Worm (Caenorhabditis elegans): ENCODE data around the gene ctsa-3.2.

Gene ctsa-3.2

ce11 chrII:9891823-9892222, 16.8 kb downstream of the ctsa-3.2 start (continued):
- no peak for TF ChIP-seq C17E4.6 (GFP tag; IDR thresholded peaks at IDR 0.05)
- no peak for TF ChIP-seq D2030.7 (GFP tag; IDR thresholded peaks at IDR 0.05)
- no peak for TF ChIP-seq ceh-100 (GFP tag; IDR thresholded peaks at IDR 0.05)
- TF ChIP-seq nhr-90 (tag; optimal IDR thresholded peaks at IDR 0.05): peak; percentile 6
- peak; percentile 34 for TF ChIP-seq unc-62 (GFP tag; optimal IDR thresholded peaks at IDR 0.05)
- no peak for TF ChIP-seq chd-7 (tag; optimal IDR thresholded peaks at IDR 0.05)
- TF ChIP-seq let-607 (tag; optimal IDR thresholded peaks at IDR 0.05): peak; percentile 96 to 97
- no peak for TF ChIP-seq F52B5.7 (tag; optimal IDR thresholded peaks at IDR 0.05)
- no peak for TF ChIP-seq hlh-26 (GFP tag; conservative IDR thresholded peaks at IDR 0.05)
- no peak for TF ChIP-seq T26A5.8 (tag; optimal IDR thresholded peaks at IDR 0.05)
- no peak for TF ChIP-seq ceh-40 (GFP tag; IDR thresholded peaks at IDR 0.05)
- no peak for TF ChIP-seq dpff-1 (tag; optimal IDR thresholded peaks at IDR 0.05)
- no peak for TF ChIP-seq nfya-1 (tag; optimal IDR thresholded peaks at IDR 0.05; ENCODE audit: borderline replicate concordance, insufficient read depth)
- no peak for TF ChIP-seq ceh-79 (tag; optimal IDR thresholded peaks at IDR 0.05)

ce11 chrII:9892409-9892808, 17.4 kb downstream of the ctsa-3.2 start, which contains the start of gene C08H9.16:
TSS of gene C08H9.16 (plus strand) at chrII:9892778.
- TF ChIP-seq rpc-1 (optimal IDR thresholded peaks at IDR 0.05): no peak
- no peak for TF ChIP-seq rpc-1 (tag; optimal IDR thresholded peaks at IDR 0.05)
- TF ChIP-seq F23B12.7 (tag; optimal IDR thresholded peaks at IDR 0.05; ENCODE audit: insufficient read depth): no peak
- no peak for TF ChIP-seq him-1 (tag; optimal IDR thresholded peaks at IDR 0.05)
- TF ChIP-seq lin-54 (GFP tag; optimal IDR thresholded peaks at IDR 0.05): peak; percentile 48
- TF ChIP-seq snpc-1.3 (tag; optimal IDR thresholded peaks at IDR 0.05; ENCODE audit: insufficient read depth): peak; percentile 45
- TF ChIP-seq snpc-3.4 (tag; optimal IDR thresholded peaks at IDR 0.05): peak; percentile 7
- peak; percentile 88 for TF ChIP-seq lsl-1 (GFP tag; optimal IDR thresholded peaks at IDR 0.05)
- peak; percentile 8 for TF ChIP-seq xnd-1 (tag; optimal IDR thresholded peaks at IDR 0.05)
- TF ChIP-seq bed-2 (GFP tag; IDR thresholded peaks at IDR 0.05): no peak
- peak; percentile 78 for TF ChIP-seq F33H1.4 (GFP tag; IDR thresholded peaks at IDR 0.05)
- TF ChIP-seq pha-4 (tag; optimal IDR thresholded peaks at IDR 0.05): peak; percentile 13
- TF ChIP-seq egl-44 (GFP tag; IDR thresholded peaks at IDR 0.05): no peak
- peak; percentile 58; the same call in 1 of the 2 replicates for TF ChIP-seq madf-6 (GFP tag; IDR thresholded peaks at IDR 0.05)
- TF ChIP-seq let-607 (tag; optimal IDR thresholded peaks at IDR 0.05): peak; percentile 89 to 94
- peak; percentile 26 for TF ChIP-seq attf-5 (GFP tag; optimal IDR thresholded peaks at IDR 0.05)
- TF ChIP-seq tbp1 (GFP tag; optimal IDR thresholded peaks at IDR 0.05): peak; percentile 13
- peak; percentile 41; the same call in 1 of the 2 replicates for TF ChIP-seq hmg-1.2 (GFP tag; IDR thresholded peaks at IDR 0.05)
- peak; percentile 69; the same call in 1 of the 2 replicates for TF ChIP-seq nfyb-1 (GFP tag; IDR thresholded peaks at IDR 0.05)
- peak in 1 of 3 experiments; percentile 40 for TF ChIP-seq lin-35 (GFP tag; optimal IDR thresholded peaks at IDR 0.05)
- peak; percentile 20 for TF ChIP-seq efl-1 (GFP tag; optimal IDR thresholded peaks at IDR 0.05)

- TF ChIP-seq F52B5.7 (tag; optimal IDR thresholded peaks at IDR 0.05): no peak
- no peak for TF ChIP-seq F37B4.10 (GFP tag; IDR thresholded peaks at IDR 0.05)
- no peak for TF ChIP-seq mes-4 (tag; optimal IDR thresholded peaks at IDR 0.05)
- no peak for TF ChIP-seq lir-1 (GFP tag; conservative IDR thresholded peaks at IDR 0.05)
- no peak for TF ChIP-seq aptf-2 (GFP tag; conservative IDR thresholded peaks at IDR 0.05)
- no peak for TF ChIP-seq nhr-27 (tag; optimal IDR thresholded peaks at IDR 0.05)
- TF ChIP-seq ztf-18 (tag; optimal IDR thresholded peaks at IDR 0.05): no peak
- TF ChIP-seq atf-7 (tag; optimal IDR thresholded peaks at IDR 0.05): no peak
- TF ChIP-seq snpc-1.1 (tag; optimal IDR thresholded peaks at IDR 0.05; ENCODE audit: insufficient read depth): no peak
- no peak for TF ChIP-seq Y79H2A.3 (GFP tag; conservative IDR thresholded peaks at IDR 0.05)
- no peak for TF ChIP-seq cebp-1 (GFP tag; IDR thresholded peaks at IDR 0.05)
- TF ChIP-seq cebp-1 (tag; optimal IDR thresholded peaks at IDR 0.05): no peak
- TF ChIP-seq ama-1 (optimal IDR thresholded peaks at IDR 0.05): no peak
- TF ChIP-seq ama-1 (GFP tag; optimal IDR thresholded peaks at IDR 0.05): no peak
- no peak for TF ChIP-seq nhr-120 (GFP tag; IDR thresholded peaks at IDR 0.05)
- no peak for TF ChIP-seq Y67H2A.10 (GFP tag; conservative IDR thresholded peaks at IDR 0.05)
Measured at ce11 chrII:9894435-9894834, 19.5 kb downstream of the ctsa-3.2 start, which contains the start of gene F26C11.1. TSS of gene F26C11.1 (plus strand) at chrII:9894735.

Data from whole organism, young adult.